Fruit fly (Drosophila melanogaster) S2 (cell line): ENCODE data around the gene mh.

Source experiments
- CG8478 ChIP-seq: fragments of >200 bp; optimal IDR thresholded peaks from 2 replicates; lab custom pipeline; 2018
- CTCF ChIP-seq, 2 experiments: fragments of >200 bp; optimal IDR thresholded peaks; 2 replicates each; lab custom pipeline; 2018

- TF ChIP-seq CTCF (optimal IDR thresholded peaks at IDR 0.05; lab: Kevin White, UChicago) (no peak), CG8478 (no peak)
These were observed 9.8 kb downstream of the mh start for dm6 chrX:15465410-15465809.
